Worm (Caenorhabditis elegans) whole organism, midembryonic: ENCODE results near the gene fcd-2.

Source experiments
- flt-1 ChIP-seq: fragments of 200-800 bp; sonication (Bioruptor generic); IDR thresholded peaks from 2 replicates; pipeline ENCODE4 v1.3.6; 2022; ENCODE audit warnings: missing genetic modification characterization, missing compliant biosample characterization
- klf-2 ChIP-seq: fragments of 200-800 bp; sonication (Bioruptor generic); conservative IDR thresholded peaks from 2 replicates; pipeline ENCODE4 v1.3.6; 2022; ENCODE audit warnings: missing genetic modification reagents, missing genetic modification characterization, missing compliant biosample characterization

DNA sequence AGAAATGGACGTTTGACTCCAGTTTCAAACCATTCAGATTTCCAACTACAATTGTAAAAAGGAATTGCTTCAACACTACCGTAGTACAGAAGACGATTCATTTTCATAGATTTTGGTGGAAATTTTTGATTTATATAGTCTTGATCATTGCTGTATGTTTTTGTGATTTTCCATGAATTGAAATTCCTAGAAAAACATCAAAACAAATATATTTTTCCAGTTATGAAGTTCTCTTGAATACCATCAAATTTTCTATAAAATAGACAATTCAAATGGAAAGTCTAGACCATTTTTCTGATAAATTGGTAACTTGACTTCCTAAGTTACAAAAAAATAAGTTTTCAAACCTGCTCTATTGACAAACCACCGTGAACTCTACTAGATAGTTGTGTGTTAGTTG, 43.3 kb downstream of the fcd-2 start, which contains the start of gene srt-48:
- no peak for TF ChIP-seq klf-2 (GFP tag; lab: Robert Waterston, UW)
- TF ChIP-seq flt-1, result no peak
